Worm (Caenorhabditis elegans) whole organism, mixed stage, embryonic: ENCODE data around the gene clec-245.

Source experiments
- bed-3 ChIP-seq: fragments of 200-800 bp; sonication (Bioruptor generic); optimal IDR thresholded peaks from 3 replicates; lab custom pipeline; 2018; ENCODE audit warnings: mild to moderate bottlenecking, missing genetic modification characterization, moderate library complexity, missing compliant biosample characterization
- blmp-1 ChIP-seq: fragments of 150-350 bp; optimal IDR thresholded peaks from 2 replicates; lab custom pipeline; 2014; ENCODE audit warnings: missing biosample characterization, missing genetic modification characterization
- elt-1 ChIP-seq: sonication (generic microtip); optimal IDR thresholded peaks from 2 replicates; lab custom pipeline; 2017; ENCODE audit warnings: missing genetic modification characterization, mild to moderate bottlenecking, missing compliant biosample characterization, antibody characterized with exemption, moderate library complexity, borderline replicate concordance; ENCODE audit not compliant: insufficient read depth
- elt-3 ChIP-seq: fragments of 150-350 bp; optimal IDR thresholded peaks from 2 replicates; lab custom pipeline; 2014; ENCODE audit warnings: missing biosample characterization, missing genetic modification characterization
- ham-2 ChIP-seq: fragments of 200-800 bp; sonication (Bioruptor generic); optimal IDR thresholded peaks from 2 replicates; lab custom pipeline; 2018; ENCODE audit warnings: mild to moderate bottlenecking, missing genetic modification characterization, missing compliant biosample characterization
- lin-32 ChIP-seq: fragments of 200-800 bp; sonication (Bioruptor generic); optimal IDR thresholded peaks from 2 replicates; lab custom pipeline; 2018; ENCODE audit warnings: mild to moderate bottlenecking, missing genetic modification characterization, missing compliant biosample characterization
- nhr-12 ChIP-seq: fragments of 150-350 bp; optimal IDR thresholded peaks from 2 replicates; lab custom pipeline; 2014; ENCODE audit warnings: missing biosample characterization, missing genetic modification characterization
- nhr-2 ChIP-seq: fragments of 150-350 bp; optimal IDR thresholded peaks from 2 replicates; lab custom pipeline; 2014; ENCODE audit warnings: missing biosample characterization, missing genetic modification characterization
- nhr-28 ChIP-seq: fragments of 150-350 bp; optimal IDR thresholded peaks from 2 replicates; lab custom pipeline; 2014; ENCODE audit warnings: missing biosample characterization, missing genetic modification characterization
- pha-4 ChIP-seq: fragments of 150-350 bp; optimal IDR thresholded peaks from 2 replicates; lab custom pipeline; 2018; ENCODE audit warnings: missing biosample characterization, missing genetic modification reagents, missing genetic modification characterization
- snpc-4 ChIP-seq: fragments of 150-350 bp; optimal IDR thresholded peaks from 2 replicates; lab custom pipeline; 2014; ENCODE audit warnings: missing biosample characterization, missing genetic modification characterization
- unc-39 ChIP-seq: fragments of 150-350 bp; optimal IDR thresholded peaks from 2 replicates; lab custom pipeline; 2014; ENCODE audit warnings: missing biosample characterization, missing genetic modification characterization
- unc-62 ChIP-seq: fragments of 150-350 bp; optimal IDR thresholded peaks from 2 replicates; lab custom pipeline; 2014; ENCODE audit warnings: missing biosample characterization, missing genetic modification reagents, missing genetic modification characterization
- ztf-11 ChIP-seq: fragments of 150-350 bp; optimal IDR thresholded peaks from 2 replicates; lab custom pipeline; 2014; ENCODE audit warnings: missing biosample characterization, missing genetic modification characterization

DNA sequence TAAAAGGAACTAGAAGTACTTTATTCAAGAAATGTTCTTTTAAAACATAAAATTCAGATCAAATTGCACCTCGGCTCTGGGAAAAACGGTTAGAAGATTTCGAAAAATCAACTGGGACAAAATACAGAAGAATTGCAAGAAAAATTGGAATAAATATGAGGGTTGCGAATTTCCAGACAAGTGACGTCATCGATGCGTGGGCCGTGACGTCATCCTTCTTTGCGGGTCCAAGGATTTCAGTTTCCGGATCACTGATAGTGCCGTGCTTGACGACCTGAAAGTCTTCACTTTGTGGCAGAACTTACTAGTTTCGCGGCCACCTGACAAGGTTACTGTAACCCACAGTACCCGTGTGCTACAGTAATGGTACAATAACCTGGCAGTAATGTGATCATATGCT is 24.8 kb downstream of the clec-245 start:
- TF ChIP-seq elt-1 (tag; lab: Kevin White, UChicago) (no peak), ztf-11 (no peak), lin-32 (GFP tag; lab: Kevin White, UChicago) (no peak), snpc-4 (tag; lab: Kevin White, UChicago) (no peak), elt-3 (no peak), unc-62 (GFP tag; lab: Kevin White, UChicago) (no peak), nhr-28 (no peak), pha-4 (tag; lab: Kevin White, UChicago) (no peak), unc-39 (tag; lab: Kevin White, UChicago) (no peak), blmp-1 (tag; lab: Kevin White, UChicago) (no peak), nhr-12 (tag; lab: Kevin White, UChicago) (no peak), nhr-2 (tag; lab: Kevin White, UChicago) (no peak), bed-3 (GFP tag; lab: Kevin White, UChicago) (no peak), ham-2 (no peak)
